Worm (Caenorhabditis elegans): ENCODE results near the gene C35D10.17.
A peak's percentile ranks its signal among the peaks of the same experiment; 100 is the strongest.

DNA sequence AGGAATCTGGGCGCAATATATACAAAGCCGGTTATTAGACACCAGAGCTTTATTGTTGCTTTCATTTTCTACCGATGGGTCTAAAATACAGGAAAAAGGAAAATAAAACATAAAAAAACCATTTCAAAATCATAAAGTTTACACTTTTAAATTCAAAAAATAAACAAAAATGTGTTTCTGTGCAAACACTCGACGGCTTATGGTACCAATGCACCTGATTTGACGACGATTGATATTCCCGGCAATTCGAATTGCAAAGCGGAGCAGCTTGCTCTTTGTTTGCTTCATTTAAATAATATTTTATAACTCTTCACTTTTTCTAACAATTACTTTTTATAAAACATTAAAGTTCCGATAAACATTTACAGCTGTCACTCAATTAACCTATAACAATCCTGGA lies 16.7 kb upstream of the C35D10.17 start, which contains the start of gene F26A1.1:
- no peak for TF ChIP-seq egl-27 (tag; optimal IDR thresholded peaks at IDR 0.05)
- no peak for TF ChIP-seq nhr-28 (tag; optimal IDR thresholded peaks at IDR 0.05)
- no peak for TF ChIP-seq snpc-4 (tag; optimal IDR thresholded peaks at IDR 0.05)
- TF ChIP-seq daf-12 (tag; optimal IDR thresholded peaks at IDR 0.05), result no peak
- no peak for TF ChIP-seq jun-1 (tag; optimal IDR thresholded peaks at IDR 0.05)
- TF ChIP-seq elt-1 (tag; optimal IDR thresholded peaks at IDR 0.05), result no peak
- no peak for TF ChIP-seq lsy-12 (tag; optimal IDR thresholded peaks at IDR 0.05)
- no peak for TF ChIP-seq ztf-11 (tag; optimal IDR thresholded peaks at IDR 0.05)
- no peak for TF ChIP-seq unc-62 (GFP tag; optimal IDR thresholded peaks at IDR 0.05)
- TF ChIP-seq pha-4 (tag; optimal IDR thresholded peaks at IDR 0.05), result peak; percentile 71
- no peak for TF ChIP-seq ztf-4 (tag; optimal IDR thresholded peaks at IDR 0.05)
- peak; percentile 45 for TF ChIP-seq skn-1 (tag; optimal IDR thresholded peaks at IDR 0.05)
- TF ChIP-seq aly-2 (tag; optimal IDR thresholded peaks at IDR 0.05), result no peak
- no peak for TF ChIP-seq hmg-11 (tag; optimal IDR thresholded peaks at IDR 0.05)

Data from whole organism, L3 larva.